Fruit fly (Drosophila melanogaster): ENCODE data around the gene CG7142.

The CG7142 gene

dm6 chr3R:18310766-18311367 lies 31.5 kb upstream of the CG7142 start (continued):
- TF ChIP-seq CG11504 (tag; optimal IDR thresholded peaks at IDR 0.05) = no peak
- peak; percentile 22; the same call in 1 of the 2 replicates for TF ChIP-seq vvl (GFP tag; IDR thresholded peaks at IDR 0.05)
- TF ChIP-seq CG33557 (GFP tag; optimal IDR thresholded peaks at IDR 0.05) = peak; percentile 33
- TF ChIP-seq lmd (GFP tag; IDR thresholded peaks at IDR 0.05) = no peak
- TF ChIP-seq cato (GFP tag; optimal IDR thresholded peaks at IDR 0.05; ENCODE audit: borderline replicate concordance) = no peak
- no peak for TF ChIP-seq Max (GFP tag; optimal IDR thresholded peaks at IDR 0.05)
- TF ChIP-seq nmo (GFP tag; optimal IDR thresholded peaks at IDR 0.05) = peak; percentile 68
- TF ChIP-seq exex (tag; optimal IDR thresholded peaks at IDR 0.05) = no peak
- no peak for TF ChIP-seq Hr39 (optimal IDR thresholded peaks at IDR 0.05)
- TF ChIP-seq unpg (GFP tag; optimal IDR thresholded peaks at IDR 0.05) = no peak
- no peak for TF ChIP-seq peb (GFP tag; IDR thresholded peaks at IDR 0.05)
- no peak for TF ChIP-seq CG7556 (GFP tag; optimal IDR thresholded peaks at IDR 0.05)
- peak; percentile 46 for TF ChIP-seq CG10543 (GFP tag; optimal IDR thresholded peaks at IDR 0.05)
- no peak for TF ChIP-seq CG11560 (tag; IDR thresholded peaks at IDR 0.05)
- TF ChIP-seq Rfx (GFP tag; IDR thresholded peaks at IDR 0.05) = peak; percentile 30; the same call in 1 of the 2 replicates
- TF ChIP-seq Mes4 (GFP tag; optimal IDR thresholded peaks at IDR 0.05) = no peak
- TF ChIP-seq abd-A (tag; optimal IDR thresholded peaks at IDR 0.05) = no peak
- peak; percentile 17 for TF ChIP-seq Oli (tag; optimal IDR thresholded peaks at IDR 0.05)
- no peak for TF ChIP-seq Ravus (GFP tag; IDR thresholded peaks at IDR 0.05)
- TF ChIP-seq Asciz (GFP tag; optimal IDR thresholded peaks at IDR 0.05) = no peak
- no peak for TF ChIP-seq Camta (GFP tag; optimal IDR thresholded peaks at IDR 0.05)
- TF ChIP-seq CG31365 (tag; optimal IDR thresholded peaks at IDR 0.05) = no peak
- no peak for TF ChIP-seq sens (GFP tag)
- no peak for TF ChIP-seq da (GFP tag; optimal IDR thresholded peaks at IDR 0.05)
- no peak for TF ChIP-seq pho (GFP tag; optimal IDR thresholded peaks at IDR 0.05)
- no peak for TF ChIP-seq bigmax (GFP tag; optimal IDR thresholded peaks at IDR 0.05)
- no peak for TF ChIP-seq ATbp (GFP tag; optimal IDR thresholded peaks at IDR 0.05)
- TF ChIP-seq NC2β (GFP tag; optimal IDR thresholded peaks at IDR 0.05) = no peak
- TF ChIP-seq lilli (GFP tag; optimal IDR thresholded peaks at IDR 0.05) = peak; percentile 2
- TF ChIP-seq TFAM (GFP tag; optimal IDR thresholded peaks at IDR 0.05) = no peak
- no peak for TF ChIP-seq toy (GFP tag; IDR thresholded peaks at IDR 0.05)
- peak; percentile 54; the same call in 1 of the 3 replicates for TF ChIP-seq Optix (GFP tag; IDR thresholded peaks at IDR 0.05)
- no peak for TF ChIP-seq gsb (GFP tag; IDR thresholded peaks at IDR 0.05)
- TF ChIP-seq grn (GFP tag; optimal IDR thresholded peaks at IDR 0.05) = no peak
- TF ChIP-seq crol (GFP tag; IDR thresholded peaks at IDR 0.05) = peak; percentile 67
- no peak for TF ChIP-seq HLHmδ (GFP tag; optimal IDR thresholded peaks at IDR 0.05)
- no peak for TF ChIP-seq CG2889 (GFP tag; IDR thresholded peaks at IDR 0.05)
- no peak for TF ChIP-seq CG4282 (GFP tag; optimal IDR thresholded peaks at IDR 0.05)
- no peak for TF ChIP-seq Neu2 (GFP tag; optimal IDR thresholded peaks at IDR 0.05; ENCODE audit: borderline replicate concordance)
- peak; percentile 47 for TF ChIP-seq odd (GFP tag; optimal IDR thresholded peaks at IDR 0.05)
- no peak for TF ChIP-seq Doc2 (GFP tag; IDR thresholded peaks at IDR 0.05)
- TF ChIP-seq Nf-YC (tag; optimal IDR thresholded peaks at IDR 0.05) = no peak
- no peak for TF ChIP-seq ato (GFP tag; IDR thresholded peaks at IDR 0.05; ENCODE audit: partially characterized antibody)
- TF ChIP-seq ken (GFP tag; IDR thresholded peaks at IDR 0.05) = no peak
- no peak for TF ChIP-seq Awh (GFP tag; IDR thresholded peaks at IDR 0.05)
- TF ChIP-seq grau (tag; optimal IDR thresholded peaks at IDR 0.05) = no peak
- TF ChIP-seq CG6765 (GFP tag; optimal IDR thresholded peaks at IDR 0.05) = peak; percentile 41
- no peak for TF ChIP-seq Tbp (GFP tag; optimal IDR thresholded peaks at IDR 0.05)
- no peak for TF ChIP-seq bowl (GFP tag; IDR thresholded peaks at IDR 0.05)
- no peak for TF ChIP-seq CG11398 (GFP tag; optimal IDR thresholded peaks at IDR 0.05)
- no peak for TF ChIP-seq CG7372 (GFP tag; IDR thresholded peaks at IDR 0.05)
- TF ChIP-seq jing (GFP tag; optimal IDR thresholded peaks at IDR 0.05) = no peak
